Fruit fly (Drosophila melanogaster) S2 (cell line): ENCODE results near the gene CG45011.

Experiments used
- CG8478 ChIP-seq: fragments of >200 bp; optimal IDR thresholded peaks from 2 replicates; lab custom pipeline; 2018
- CTCF ChIP-seq, 2 experiments: fragments of >200 bp; optimal IDR thresholded peaks; 2 replicates each; lab custom pipeline; 2018

DNA sequence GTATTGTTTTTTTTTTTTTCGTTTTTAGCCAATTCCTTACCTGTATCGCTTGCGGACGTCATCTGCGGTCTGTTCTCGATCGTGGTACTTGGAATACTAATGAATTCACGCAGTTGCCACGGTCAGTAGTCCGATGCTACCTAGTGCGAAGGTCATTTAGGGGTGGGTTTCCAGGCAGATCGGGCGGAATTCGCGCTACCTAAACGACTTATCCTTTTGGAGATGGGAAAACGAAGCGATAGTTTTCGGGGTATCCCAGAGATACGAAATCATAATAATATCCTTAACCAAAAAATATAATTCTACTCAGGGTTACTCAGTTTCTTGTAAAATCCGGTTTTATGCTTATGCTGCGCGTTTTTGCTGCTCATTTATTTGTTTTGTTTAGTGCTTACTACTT, 39.9 kb upstream of the CG45011 start, which contains the start of gene CG14937:
- TF ChIP-seq CG8478 (lab: Kevin White, UChicago) (no peak), CTCF (optimal IDR thresholded peaks at IDR 0.05; lab: Kevin White, UChicago) (no peak)
